Fruit fly (Drosophila melanogaster): ENCODE results near the gene CG11458.

DNA sequence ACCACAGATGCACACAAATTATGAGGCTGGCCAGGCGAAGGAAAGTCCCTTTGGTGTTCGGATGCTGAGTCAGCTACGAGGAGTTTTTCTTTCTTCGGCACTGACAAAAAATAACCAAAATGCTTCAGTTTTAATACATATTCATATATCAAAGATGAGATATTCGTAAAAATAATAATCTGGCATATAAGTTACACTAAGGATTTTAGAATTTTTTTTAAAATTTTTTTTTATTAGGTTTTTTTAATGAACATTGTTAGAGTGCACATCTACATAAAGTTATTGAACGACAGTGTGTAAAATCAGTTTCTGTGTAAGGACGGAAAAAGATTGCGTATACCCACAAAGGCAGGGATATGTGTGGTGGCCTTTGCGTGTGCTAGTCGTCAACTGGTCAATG is 1.4 kb downstream of the CG11458 start:
- TF ChIP-seq CTCF (optimal IDR thresholded peaks at IDR 0.05) (no peak), CG8478 (optimal IDR thresholded peaks at IDR 0.05) (no peak)
